Worm (Caenorhabditis elegans) whole organism, L1 larva: Measurements from ENCODE around the gene F54C8.6.

ENCODE experiments used
- C34B4.2 ChIP-seq: sonication (generic microtip); optimal IDR thresholded peaks from 2 replicates; lab custom pipeline; 2017; ENCODE audit warnings: mild to moderate bottlenecking, missing genetic modification characterization, missing compliant biosample characterization
- alr-1 ChIP-seq: fragments of 200-800 bp; sonication (Bioruptor generic); optimal IDR thresholded peaks from 2 replicates; lab custom pipeline; 2018; ENCODE audit warnings: borderline replicate concordance, mild to moderate bottlenecking, missing genetic modification characterization, missing compliant biosample characterization
- aly-2 ChIP-seq: fragments of 150-350 bp; optimal IDR thresholded peaks from 2 replicates; lab custom pipeline; 2014; ENCODE audit warnings: missing biosample characterization, missing genetic modification characterization
- ceh-88 ChIP-seq: fragments of 200-800 bp; sonication (Bioruptor generic); IDR thresholded peaks from 2 replicates; pipeline ENCODE4 v1.3.6; 2022; ENCODE audit warnings: missing genetic modification characterization, missing compliant biosample characterization
- fkh-10 ChIP-seq: sonication (generic microtip); optimal IDR thresholded peaks from 2 replicates; lab custom pipeline; 2017; ENCODE audit warnings: missing biosample characterization, missing genetic modification reagents, missing genetic modification characterization
- lsy-2 ChIP-seq, 2 experiments: fragments of 150-350 bp; optimal IDR thresholded peaks; 2 replicates each; lab custom pipeline; 2014; ENCODE audit warnings: missing biosample characterization in 2 of 2, missing genetic modification characterization in 2 of 2
- mdl-1 ChIP-seq, 2 experiments: fragments of 150-350 bp; optimal IDR thresholded peaks; 2 replicates each; lab custom pipeline; 2014 to 2017; ENCODE audit warnings: missing biosample characterization in 2 of 2, missing genetic modification characterization in 2 of 2, inconsistent platforms in 1 of 2
- nhr-12 ChIP-seq: sonication (generic microtip); optimal IDR thresholded peaks from 2 replicates; lab custom pipeline; 2017; ENCODE audit warnings: missing biosample characterization, missing genetic modification characterization
- nhr-28 ChIP-seq: fragments of 150-350 bp; optimal IDR thresholded peaks from 2 replicates; lab custom pipeline; 2014; ENCODE audit warnings: missing biosample characterization, missing genetic modification characterization
- nhr-76 ChIP-seq: sonication (generic microtip); optimal IDR thresholded peaks from 2 replicates; lab custom pipeline; 2017; ENCODE audit warnings: missing biosample characterization, missing genetic modification characterization
- unc-130 ChIP-seq: fragments of 150-350 bp; optimal IDR thresholded peaks from 2 replicates; lab custom pipeline; 2017; ENCODE audit warnings: missing biosample characterization, missing genetic modification characterization, inconsistent platforms
- unc-86 ChIP-seq: sonication (generic microtip); optimal IDR thresholded peaks from 2 replicates; lab custom pipeline; 2016; ENCODE audit warnings: missing genetic modification characterization, missing compliant biosample characterization
- ztf-4 ChIP-seq: fragments of 150-350 bp; optimal IDR thresholded peaks from 2 replicates; lab custom pipeline; 2014; ENCODE audit warnings: missing biosample characterization, missing genetic modification characterization

- TF ChIP-seq nhr-28 (no peak), alr-1 (no peak), unc-130 (tag; lab: Kevin White, UChicago) (no peak), aly-2 (tag; lab: Kevin White, UChicago) (no peak), C34B4.2 (tag; lab: Kevin White, UChicago) (no peak), ceh-88 (no peak), nhr-76 (tag; lab: Kevin White, UChicago) (no peak), fkh-10 (GFP tag; lab: Kevin White, UChicago) (no peak), unc-86 (tag; lab: Kevin White, UChicago) (no peak), nhr-12 (no peak), lsy-2 (tag; optimal IDR thresholded peaks at IDR 0.05; lab: Kevin White, UChicago) (no peak), mdl-1 (tag; optimal IDR thresholded peaks at IDR 0.05; lab: Kevin White, UChicago) (no peak), ztf-4 (tag; lab: Kevin White, UChicago) (no peak)
Measured at ce11 chrIII:9488027-9488426, 38.3 kb upstream of the F54C8.6 start.
